Worm (Caenorhabditis elegans): ENCODE data around the gene twk-45.

ce11 chrIII:2781833-2782232, 19.9 kb downstream of the twk-45 start:
- TF ChIP-seq aly-2 (tag; optimal IDR thresholded peaks at IDR 0.05): no peak
- TF ChIP-seq lin-15B (tag; optimal IDR thresholded peaks at IDR 0.05): no peak
- TF ChIP-seq R02D3.7 (tag; optimal IDR thresholded peaks at IDR 0.05): no peak

Data from whole organism, L3 larva.